Fruit fly (Drosophila melanogaster) whole organism, embryonic: ENCODE data around the gene st.

Source experiments
- CG4730 ChIP-seq: fragments of 200-800 bp; sonication (Bioruptor generic); IDR thresholded peaks from 2 replicates; pipeline ENCODE4 v1.3.6; 2022; ENCODE audit warnings: missing biosample characterization, missing genetic modification characterization
- CG4820 ChIP-seq: fragments of 200-800 bp; sonication (Bioruptor generic); optimal IDR thresholded peaks from 3 replicates; lab custom pipeline; 2016; ENCODE audit warnings: missing biosample characterization, missing genetic modification characterization
- Max ChIP-seq: fragments of 200-800 bp; sonication (Bioruptor generic); optimal IDR thresholded peaks from 2 replicates; lab custom pipeline; 2016; ENCODE audit warnings: missing biosample characterization, mild to moderate bottlenecking, missing genetic modification characterization
- ac ChIP-seq: fragments of 200-800 bp; sonication (Bioruptor generic); optimal IDR thresholded peaks from 3 replicates; lab custom pipeline; 2017; ENCODE audit warnings: missing biosample characterization, mild to moderate bottlenecking, missing genetic modification characterization
- bsh ChIP-seq, 2 experiments: fragments of 200-800 bp; sonication (Bioruptor generic); optimal IDR thresholded peaks; 2 replicates each; lab custom pipeline; 2017 to 2018; ENCODE audit warnings: mild to moderate bottlenecking in 2 of 2, missing biosample characterization in 2 of 2, missing genetic modification characterization in 2 of 2, moderate library complexity in 1 of 2
- danr ChIP-seq: fragments of 200-800 bp; sonication (Bioruptor generic); IDR thresholded peaks from 2 replicates; pipeline ENCODE4 v1.3.6; 2022; ENCODE audit warnings: missing biosample characterization, missing genetic modification characterization
- dysf ChIP-seq: fragments of 200-800 bp; sonication (Bioruptor generic); IDR thresholded peaks from 3 replicates; pipeline ENCODE4 v1.3.6; 2022; ENCODE audit warnings: missing biosample characterization, missing genetic modification characterization
- salm ChIP-seq: fragments of 200-800 bp; sonication (Bioruptor generic); optimal IDR thresholded peaks from 2 replicates; lab custom pipeline; 2018; ENCODE audit warnings: missing biosample characterization, mild to moderate bottlenecking, missing genetic modification characterization
- toy ChIP-seq: fragments of 200-800 bp; sonication (Bioruptor generic); IDR thresholded peaks from 2 replicates; pipeline ENCODE4 v1.3.6; 2022; ENCODE audit warnings: missing biosample characterization, missing genetic modification characterization

DNA sequence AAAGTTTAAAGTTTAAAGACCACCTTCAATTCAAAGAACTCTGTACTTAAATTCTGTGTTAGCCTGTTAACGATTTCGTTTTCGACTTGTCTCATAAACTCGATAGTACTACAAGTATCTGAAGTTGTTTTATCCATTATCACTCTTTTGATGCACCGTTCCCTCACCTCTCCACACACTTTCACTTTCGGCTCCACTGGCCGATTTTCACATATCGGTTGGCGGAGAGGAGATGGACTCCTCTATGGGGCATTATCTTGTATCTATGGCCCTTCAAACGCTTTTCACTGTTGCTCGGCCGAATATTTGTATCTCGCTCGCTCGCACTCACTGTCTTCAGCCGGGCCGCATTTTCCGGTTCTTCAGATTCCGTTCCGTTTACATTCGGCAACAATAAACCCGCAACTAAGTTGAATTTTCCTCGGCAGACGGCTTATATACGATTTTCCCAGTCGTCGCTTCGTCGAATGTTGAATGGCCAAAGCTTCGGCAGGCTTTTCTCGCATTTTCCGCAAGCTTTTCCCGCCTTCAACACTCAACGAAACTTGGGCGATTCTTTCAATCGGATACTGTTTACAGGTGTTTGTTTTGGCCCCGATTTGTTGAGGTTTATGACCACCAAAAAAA, 45.7 kb downstream of the st start, which contains the start of gene CG43373:
- no peak for TF ChIP-seq Max (GFP tag; lab: Kevin White, UChicago)
- no peak for TF ChIP-seq dysf (GFP tag; lab: Robert Waterston, UW)
- no peak for TF ChIP-seq ac (GFP tag; lab: Kevin White, UChicago)
- no peak for TF ChIP-seq toy (GFP tag; lab: Robert Waterston, UW)
- TF ChIP-seq bsh (GFP tag; optimal IDR thresholded peaks at IDR 0.05; lab: Kevin White, UChicago), result no peak
- no peak for TF ChIP-seq danr
- TF ChIP-seq CG4820 (GFP tag; lab: Kevin White, UChicago), result no peak
- no peak for TF ChIP-seq salm (tag; lab: Kevin White, UChicago)
- no peak for TF ChIP-seq CG4730
